Worm (Caenorhabditis elegans) whole organism, early embryonic: ENCODE results near the gene Y113G7A.12.

Experiments used
- B0310.2 ChIP-seq: sonication (generic microtip); optimal IDR thresholded peaks from 2 replicates; lab custom pipeline; 2016; ENCODE audit warnings: mild to moderate bottlenecking, missing genetic modification characterization, missing compliant biosample characterization
- aly-1 ChIP-seq: sonication (generic microtip); optimal IDR thresholded peaks from 2 replicates; lab custom pipeline; 2016; ENCODE audit warnings: missing genetic modification characterization, missing compliant biosample characterization
- ama-1 ChIP-seq: fragments of 150-350 bp; optimal IDR thresholded peaks from 2 replicates; lab custom pipeline; 2014
- ceh-13 ChIP-seq: fragments of 200-800 bp; sonication (Bioruptor generic); optimal IDR thresholded peaks from 2 replicates; lab custom pipeline; 2018; ENCODE audit warnings: mild to moderate bottlenecking, missing genetic modification characterization, missing compliant biosample characterization
- ceh-36 ChIP-seq: sonication (generic microtip); optimal IDR thresholded peaks from 2 replicates; lab custom pipeline; 2016; ENCODE audit warnings: missing genetic modification characterization, inconsistent platforms, missing compliant biosample characterization
- flt-1 ChIP-seq: fragments of 200-800 bp; sonication (Bioruptor generic); IDR thresholded peaks from 2 replicates; pipeline ENCODE4 v1.3.6; 2022; ENCODE audit warnings: missing genetic modification characterization, missing compliant biosample characterization
- hmbx-1 ChIP-seq: sonication (generic microtip); optimal IDR thresholded peaks from 2 replicates; lab custom pipeline; 2016; ENCODE audit warnings: mild to moderate bottlenecking, missing genetic modification characterization, missing compliant biosample characterization
- hmg-4 ChIP-seq: fragments of 200-800 bp; sonication (Bioruptor generic); optimal IDR thresholded peaks from 2 replicates; lab custom pipeline; 2018; ENCODE audit warnings: mild to moderate bottlenecking, missing genetic modification characterization, missing compliant biosample characterization
- hnd-1 ChIP-seq: sonication (generic microtip); optimal IDR thresholded peaks from 2 replicates; lab custom pipeline; 2016; ENCODE audit warnings: missing genetic modification characterization, missing compliant biosample characterization
- pes-1 ChIP-seq: fragments of 200-800 bp; sonication (Bioruptor generic); IDR thresholded peaks from 2 replicates; pipeline ENCODE4 v1.3.6; 2022; ENCODE audit warnings: missing genetic modification reagents, missing genetic modification characterization, missing compliant biosample characterization
- scrt-1 ChIP-seq: fragments of 200-800 bp; sonication (Bioruptor generic); IDR thresholded peaks from 2 replicates; pipeline ENCODE4 v1.3.6; 2022; ENCODE audit warnings: missing genetic modification characterization, missing compliant biosample characterization
- sea-1 ChIP-seq: fragments of 200-800 bp; sonication (Bioruptor generic); conservative IDR thresholded peaks from 2 replicates; pipeline ENCODE4 v1.3.6; 2022; ENCODE audit warnings: missing genetic modification characterization, missing compliant biosample characterization
- tbx-11 ChIP-seq: fragments of 200-800 bp; sonication (Bioruptor generic); IDR thresholded peaks from 2 replicates; pipeline ENCODE4 v1.3.6; 2022; ENCODE audit warnings: missing genetic modification characterization, missing compliant biosample characterization
- tra-4 ChIP-seq: sonication (generic microtip); optimal IDR thresholded peaks from 2 replicates; lab custom pipeline; 2017; ENCODE audit warnings: missing genetic modification characterization, missing compliant biosample characterization

ce11 chrV:20151432-20151831, 9.0 kb downstream of the Y113G7A.12 start, which contains the start of gene F19B2.7:
- TF ChIP-seq scrt-1 (GFP tag; lab: Robert Waterston, UW) (no peak), tra-4 (no peak), ama-1 (lab: Kevin White, UChicago) (no peak), ceh-36 (tag; lab: Kevin White, UChicago) (no peak), sea-1 (no peak), aly-1 (tag; lab: Kevin White, UChicago) (no peak), flt-1 (no peak), tbx-11 (GFP tag; lab: Robert Waterston, UW) (no peak), ceh-13 (no peak), B0310.2 (no peak), hnd-1 (tag; lab: Kevin White, UChicago) (no peak), hmg-4 (GFP tag; lab: Kevin White, UChicago) (no peak), hmbx-1 (no peak), pes-1 (no peak)
